Worm (Caenorhabditis elegans) whole organism, L4/young adult: ENCODE results near the gene F19G12.4.

Experiments
- W03F9.2 ChIP-seq: fragments of 150-350 bp; optimal IDR thresholded peaks from 2 replicates; lab custom pipeline; 2014; ENCODE audit warnings: missing biosample characterization, missing genetic modification characterization
- dao-5 ChIP-seq: sonication (generic microtip); optimal IDR thresholded peaks from 2 replicates; lab custom pipeline; 2016; ENCODE audit warnings: missing genotype, missing genetic modification characterization, moderate library complexity, missing compliant biosample characterization
- him-1 ChIP-seq: sonication (generic microtip); optimal IDR thresholded peaks from 2 replicates; lab custom pipeline; 2016; ENCODE audit warnings: missing genotype, missing genetic modification reagents, missing genetic modification characterization, missing compliant biosample characterization

ce11 chrX:1370736-1371281, 46.3 kb upstream of the F19G12.4 start, which contains the start of gene F56C3.7:
- no peak for TF ChIP-seq W03F9.2 (tag; lab: Kevin White, UChicago)
- no peak for TF ChIP-seq dao-5 (tag; lab: Kevin White, UChicago)
- TF ChIP-seq him-1 (tag; lab: Kevin White, UChicago), result no peak
